Worm (Caenorhabditis elegans): ENCODE results near the gene ZK809.9.
A peak's percentile ranks its signal among the peaks of the same experiment; 100 is the strongest.

- TF ChIP-seq rnt-1 (tag; optimal IDR thresholded peaks at IDR 0.05) (no peak), elt-2 (tag; optimal IDR thresholded peaks at IDR 0.05) (no peak), ztf-16 (tag; optimal IDR thresholded peaks at IDR 0.05) (no peak), ceh-19 (GFP tag; optimal IDR thresholded peaks at IDR 0.05) (no peak), ceh-18 (tag; optimal IDR thresholded peaks at IDR 0.05) (peak; percentile 51), sdc-2 (tag; optimal IDR thresholded peaks at IDR 0.05) (no peak), pax-1 (tag; optimal IDR thresholded peaks at IDR 0.05) (no peak), che-1 (tag; optimal IDR thresholded peaks at IDR 0.05) (no peak), pat-9 (tag; optimal IDR thresholded peaks at IDR 0.05) (no peak), fkh-6 (tag; optimal IDR thresholded peaks at IDR 0.05) (no peak), ceh-9 (tag; optimal IDR thresholded peaks at IDR 0.05) (no peak), pha-4 (tag; optimal IDR thresholded peaks at IDR 0.05) (no peak), ama-1 (optimal IDR thresholded peaks at IDR 0.05) (no peak)
These were observed 16.1 kb upstream of the ZK809.9 start, which contains the start of gene ZK809.8 for ce11 chrIV:11649031-11649430.

Measured in whole organism, late embryonic.